Worm (Caenorhabditis elegans) whole organism, young adult: Measurements from ENCODE around the gene srgp-1.

Experiments
- B0261.1 ChIP-seq: sonication (generic microtip); optimal IDR thresholded peaks from 2 replicates; lab custom pipeline; 2016; ENCODE audit warnings: mild to moderate bottlenecking, missing genetic modification characterization, moderate library complexity, missing compliant biosample characterization
- C06A6.2 ChIP-seq: fragments of 200-800 bp; sonication (Bioruptor generic); conservative IDR thresholded peaks from 2 replicates; pipeline ENCODE4 v1.3.6; 2022; ENCODE audit warnings: missing genetic modification characterization, missing compliant biosample characterization
- F22D6.2 ChIP-seq: sonication (generic microtip); optimal IDR thresholded peaks from 2 replicates; lab custom pipeline; 2016; ENCODE audit warnings: mild to moderate bottlenecking, missing genetic modification characterization, missing compliant biosample characterization
- F39B2.1 ChIP-seq: fragments of 200-800 bp; sonication (Bioruptor generic); IDR thresholded peaks from 2 replicates; pipeline ENCODE4 v1.3.6; 2022; ENCODE audit warnings: missing genetic modification reagents, missing genetic modification characterization, missing compliant biosample characterization
- F49E8.2 ChIP-seq: sonication (generic microtip); optimal IDR thresholded peaks from 3 replicates; lab custom pipeline; 2017; ENCODE audit warnings: missing genetic modification characterization, mild to moderate bottlenecking, missing compliant biosample characterization, antibody characterized with exemption, moderate library complexity; ENCODE audit not compliant: insufficient read depth
- F57C9.4 ChIP-seq: sonication (generic microtip); optimal IDR thresholded peaks from 2 replicates; lab custom pipeline; 2017; ENCODE audit warnings: mild to moderate bottlenecking, missing genetic modification characterization, missing compliant biosample characterization
- K12H6.12 ChIP-seq: fragments of 200-800 bp; sonication (Bioruptor generic); optimal IDR thresholded peaks from 2 replicates; lab custom pipeline; 2018; ENCODE audit warnings: mild to moderate bottlenecking, missing genetic modification characterization, missing compliant biosample characterization
- T07F8.4 ChIP-seq: sonication (generic microtip); optimal IDR thresholded peaks from 2 replicates; lab custom pipeline; 2016; ENCODE audit warnings: mild to moderate bottlenecking, missing genetic modification characterization, moderate library complexity, missing compliant biosample characterization
- T26A5.8 ChIP-seq: sonication (generic microtip); optimal IDR thresholded peaks from 2 replicates; lab custom pipeline; 2016; ENCODE audit warnings: missing genetic modification characterization, missing compliant biosample characterization
- Y53G8AR.9 ChIP-seq: fragments of 200-800 bp; sonication (Bioruptor generic); conservative IDR thresholded peaks from 2 replicates; pipeline ENCODE4 v1.3.6; 2022; ENCODE audit warnings: missing genetic modification reagents, missing genetic modification characterization, missing compliant biosample characterization
- Y56A3A.18 ChIP-seq: fragments of 200-800 bp; sonication (Bioruptor generic); IDR thresholded peaks from 2 replicates; pipeline ENCODE4 v1.3.6; 2022; ENCODE audit warnings: missing genetic modification reagents, missing genetic modification characterization, missing compliant biosample characterization
- ZK185.1 ChIP-seq: sonication (generic microtip); optimal IDR thresholded peaks from 2 replicates; lab custom pipeline; 2016; ENCODE audit warnings: mild to moderate bottlenecking, missing genetic modification characterization, missing compliant biosample characterization; ENCODE audit not compliant: poor library complexity, severe bottlenecking
- ama-1 ChIP-seq, 3 experiments: fragments of 150-350 bp in 1 of 3; sonication (generic microtip) in 2 of 3; optimal IDR thresholded peaks; 2 replicates each; lab custom pipeline; 2014 to 2018; ENCODE audit warnings: missing biosample characterization in 2 of 3, missing genetic modification characterization in 2 of 3, missing genetic modification reagents in 2 of 3
- aptf-2 ChIP-seq: fragments of 200-800 bp; sonication (Bioruptor generic); conservative IDR thresholded peaks from 2 replicates; pipeline ENCODE4 v1.3.6; 2022; ENCODE audit warnings: missing genetic modification reagents, missing genetic modification characterization, missing compliant biosample characterization
- attf-5 ChIP-seq: fragments of 200-800 bp; sonication (Bioruptor generic); optimal IDR thresholded peaks from 2 replicates; lab custom pipeline; 2018; ENCODE audit warnings: mild to moderate bottlenecking, missing genetic modification characterization, missing compliant biosample characterization
- bed-2 ChIP-seq: fragments of 200-800 bp; sonication (Bioruptor generic); IDR thresholded peaks from 2 replicates; pipeline ENCODE4 v1.3.6; 2022; ENCODE audit warnings: missing genetic modification reagents, missing genetic modification characterization, missing compliant biosample characterization
- ccch-3 ChIP-seq: fragments of 200-800 bp; sonication (Bioruptor generic); optimal IDR thresholded peaks from 2 replicates; lab custom pipeline; 2018; ENCODE audit warnings: mild to moderate bottlenecking, missing genetic modification characterization, missing compliant biosample characterization
- chd-7 ChIP-seq: sonication (generic microtip); optimal IDR thresholded peaks from 2 replicates; lab custom pipeline; 2016; ENCODE audit warnings: mild to moderate bottlenecking, missing genetic modification characterization, moderate library complexity, missing compliant biosample characterization
- efl-1 ChIP-seq: fragments of 150-350 bp; optimal IDR thresholded peaks from 2 replicates; lab custom pipeline; 2014; ENCODE audit warnings: missing biosample characterization, missing genetic modification reagents, missing genetic modification characterization
- egl-18 ChIP-seq: fragments of 200-800 bp; sonication (Bioruptor generic); IDR thresholded peaks from 2 replicates; pipeline ENCODE4 v1.3.6; 2022; ENCODE audit warnings: missing genetic modification reagents, missing genetic modification characterization, missing compliant biosample characterization
- egl-44 ChIP-seq: fragments of 200-800 bp; sonication (Bioruptor generic); IDR thresholded peaks from 2 replicates; pipeline ENCODE4 v1.3.6; 2022; ENCODE audit warnings: missing genetic modification reagents, missing genetic modification characterization, missing compliant biosample characterization
- egrh-3 ChIP-seq: fragments of 200-800 bp; sonication (Bioruptor generic); IDR thresholded peaks from 2 replicates; pipeline ENCODE4 v1.3.6; 2022; ENCODE audit warnings: missing genetic modification reagents, missing genetic modification characterization, missing compliant biosample characterization
- hlh-12 ChIP-seq: sonication (generic microtip); optimal IDR thresholded peaks from 2 replicates; lab custom pipeline; 2016; ENCODE audit warnings: missing genetic modification characterization, missing compliant biosample characterization
- hlh-26 ChIP-seq: fragments of 200-800 bp; sonication (Bioruptor generic); conservative IDR thresholded peaks from 2 replicates; pipeline ENCODE4 v1.3.6; 2022; ENCODE audit warnings: missing genetic modification reagents, missing genetic modification characterization, missing compliant biosample characterization
- hmg-1.2 ChIP-seq: fragments of 200-800 bp; sonication (Bioruptor generic); IDR thresholded peaks from 2 replicates; pipeline ENCODE4 v1.3.6; 2022; ENCODE audit warnings: missing genetic modification reagents, missing genetic modification characterization, missing compliant biosample characterization
- hmg-20 ChIP-seq: fragments of 200-800 bp; sonication (Bioruptor generic); IDR thresholded peaks from 2 replicates; pipeline ENCODE4 v1.3.6; 2022; ENCODE audit warnings: missing genetic modification reagents, missing genetic modification characterization, missing compliant biosample characterization
- let-526 ChIP-seq: fragments of 200-800 bp; sonication (Bioruptor generic); IDR thresholded peaks from 2 replicates; pipeline ENCODE4 v1.3.6; 2022; ENCODE audit warnings: missing genetic modification reagents, missing genetic modification characterization, missing compliant biosample characterization
- lin-40 ChIP-seq: sonication (generic microtip); optimal IDR thresholded peaks from 2 replicates; lab custom pipeline; 2016; ENCODE audit warnings: missing genetic modification characterization, mild to moderate bottlenecking, missing compliant biosample characterization, missing genotype, missing genetic modification reagents
- lin-54 ChIP-seq: fragments of 200-800 bp; sonication (Bioruptor generic); optimal IDR thresholded peaks from 2 replicates; lab custom pipeline; 2018; ENCODE audit warnings: mild to moderate bottlenecking, missing genetic modification characterization, missing compliant biosample characterization
- lsl-1 ChIP-seq: fragments of 200-800 bp; sonication (Bioruptor generic); optimal IDR thresholded peaks from 2 replicates; lab custom pipeline; 2018; ENCODE audit warnings: mild to moderate bottlenecking, missing genetic modification characterization, moderate library complexity, missing compliant biosample characterization
- madf-10 ChIP-seq: sonication (generic microtip); optimal IDR thresholded peaks from 2 replicates; lab custom pipeline; 2016; ENCODE audit warnings: mild to moderate bottlenecking, missing genetic modification characterization, missing compliant biosample characterization
- madf-3 ChIP-seq: fragments of 200-800 bp; sonication (Bioruptor generic); IDR thresholded peaks from 2 replicates; pipeline ENCODE4 v1.3.6; 2022; ENCODE audit warnings: missing genetic modification reagents, missing genetic modification characterization, missing compliant biosample characterization
- mel-28 ChIP-seq: sonication (generic microtip); optimal IDR thresholded peaks from 2 replicates; lab custom pipeline; 2016; ENCODE audit warnings: borderline replicate concordance, mild to moderate bottlenecking, missing genetic modification characterization, missing compliant biosample characterization
- nhr-179 ChIP-seq: sonication (generic microtip); optimal IDR thresholded peaks from 2 replicates; lab custom pipeline; 2016; ENCODE audit warnings: mild to moderate bottlenecking, missing genetic modification characterization, missing compliant biosample characterization
- rec-8 ChIP-seq, 2 experiments: sonication (generic microtip); optimal IDR thresholded peaks; 2 replicates each; lab custom pipeline; 2016; ENCODE audit warnings: mild to moderate bottlenecking in 2 of 2, missing genetic modification characterization in 2 of 2, missing genetic modification reagents in 2 of 2, missing genotype in 2 of 2, missing biosample characterization in 1 of 2, missing compliant biosample characterization in 1 of 2, moderate library complexity in 1 of 2
- rpc-1 ChIP-seq, 2 experiments: fragments of 150-350 bp in 1 of 2; sonication (generic microtip) in 1 of 2; optimal IDR thresholded peaks; 2 replicates each; lab custom pipeline; 2014 to 2018; ENCODE audit warnings: missing biosample characterization in 1 of 2, missing genetic modification characterization in 1 of 2, missing genetic modification reagents in 1 of 2, missing genotype in 1 of 2
- sdz-38 ChIP-seq: sonication (generic microtip); optimal IDR thresholded peaks from 2 replicates; lab custom pipeline; 2016; ENCODE audit warnings: missing genotype, missing genetic modification characterization, missing compliant biosample characterization
- sea-2 ChIP-seq: fragments of 200-800 bp; sonication (Bioruptor generic); IDR thresholded peaks from 2 replicates; pipeline ENCODE4 v1.3.6; 2022; ENCODE audit warnings: missing genetic modification characterization, missing compliant biosample characterization
- snpc-1.1 ChIP-seq: sonication (generic microtip); optimal IDR thresholded peaks from 2 replicates; lab custom pipeline; 2017; ENCODE audit warnings: missing genetic modification characterization, mild to moderate bottlenecking, missing compliant biosample characterization, antibody characterized with exemption, moderate library complexity, missing genotype, missing genetic modification reagents; ENCODE audit not compliant: insufficient read depth
- snpc-1.3 ChIP-seq: sonication (generic microtip); optimal IDR thresholded peaks from 2 replicates; lab custom pipeline; 2017; ENCODE audit warnings: missing genetic modification characterization, mild to moderate bottlenecking, missing compliant biosample characterization, antibody characterized with exemption, moderate library complexity, missing genotype, missing genetic modification reagents; ENCODE audit not compliant: insufficient read depth
- snpc-4 ChIP-seq, 5 experiments: fragments of 150-350 bp in 1 of 5; sonication (generic microtip) in 4 of 5; optimal IDR thresholded peaks; 2 replicates each; lab custom pipeline; 2014 to 2018; ENCODE audit warnings: missing genetic modification characterization in 5 of 5, missing biosample characterization in 3 of 5, antibody characterized with exemption in 2 of 5, mild to moderate bottlenecking in 2 of 5, missing compliant biosample characterization in 2 of 5, missing genotype in 2 of 5, moderate library complexity in 2 of 5, missing genetic modification reagents in 1 of 5
- tbp1 ChIP-seq: fragments of 200-800 bp; sonication (Bioruptor generic); optimal IDR thresholded peaks from 2 replicates; lab custom pipeline; 2018; ENCODE audit warnings: mild to moderate bottlenecking, missing genetic modification characterization, missing compliant biosample characterization
- tbx-9 ChIP-seq: sonication (generic microtip); optimal IDR thresholded peaks from 2 replicates; lab custom pipeline; 2016; ENCODE audit warnings: borderline replicate concordance, missing genetic modification characterization, inconsistent platforms, missing compliant biosample characterization
- xnd-1 ChIP-seq: sonication (generic microtip); optimal IDR thresholded peaks from 2 replicates; lab custom pipeline; 2016; ENCODE audit warnings: missing genotype, missing genetic modification reagents, missing genetic modification characterization, missing compliant biosample characterization
- ztf-18 ChIP-seq: sonication (generic microtip); optimal IDR thresholded peaks from 2 replicates; lab custom pipeline; 2016; ENCODE audit warnings: missing genotype, mild to moderate bottlenecking, missing genetic modification characterization, missing compliant biosample characterization

Gene srgp-1

ce11 chrIV:11601721-11602405 is 31.6 kb downstream of the srgp-1 start (continued):
- TF ChIP-seq lin-54 (GFP tag; lab: Kevin White, UChicago) (peak; percentile 36), ccch-3 (GFP tag; lab: Kevin White, UChicago) (no peak), ZK185.1 (tag; lab: Kevin White, UChicago) (peak; percentile 62), B0261.1 (tag; lab: Kevin White, UChicago) (no peak), egl-44 (GFP tag; lab: Robert Waterston, UW) (no peak), snpc-1.1 (tag; lab: Kevin White, UChicago) (no peak), F39B2.1 (GFP tag; lab: Robert Waterston, UW) (no peak), rpc-1 (optimal IDR thresholded peaks at IDR 0.05; lab: Kevin White, UChicago) (peak; percentile 1), rpc-1 (tag; optimal IDR thresholded peaks at IDR 0.05; lab: Kevin White, UChicago) (peak; percentile 3), tbx-9 (no peak), snpc-1.3 (tag; lab: Kevin White, UChicago) (peak; percentile 79), F57C9.4 (no peak), C06A6.2 (no peak), nhr-179 (no peak), Y56A3A.18 (GFP tag; lab: Robert Waterston, UW) (no peak), chd-7 (tag; lab: Kevin White, UChicago) (peak; percentile 5), egl-18 (GFP tag; lab: Robert Waterston, UW) (no peak), Y53G8AR.9 (GFP tag; lab: Robert Waterston, UW) (peak; percentile 35; the same call in 1 of the 2 replicates), attf-5 (GFP tag; lab: Kevin White, UChicago) (peak; percentile 30), lsl-1 (GFP tag; lab: Kevin White, UChicago) (peak; percentile 69), hmg-20 (GFP tag; lab: Robert Waterston, UW) (0 out of 2 replicates have a peak, but pooled peaks have one; percentile 32), tbp1 (GFP tag; lab: Kevin White, UChicago) (peak; percentile 60), madf-3 (GFP tag; lab: Robert Waterston, UW) (peak; percentile 74; the same call in 1 of the 2 replicates), xnd-1 (peak; percentile 24), let-526 (no peak), hlh-26 (no peak), egrh-3 (0 out of 2 replicates have a peak, but pooled peaks have one; percentile 16), aptf-2 (no peak), ztf-18 (tag; lab: Kevin White, UChicago) (no peak), F22D6.2 (no peak), hmg-1.2 (GFP tag; lab: Robert Waterston, UW) (peak; percentile 76), bed-2 (GFP tag; lab: Robert Waterston, UW) (no peak), hlh-12 (tag; lab: Kevin White, UChicago) (no peak), sea-2 (GFP tag; lab: Robert Waterston, UW) (no peak), madf-10 (tag; lab: Kevin White, UChicago) (peak; percentile 11), T07F8.4 (no peak), rec-8 (tag; optimal IDR thresholded peaks at IDR 0.05; lab: Kevin White, UChicago) (peak in 1 of 2 experiments; percentile 21), K12H6.12 (peak; percentile 15), ama-1 (optimal IDR thresholded peaks at IDR 0.05; lab: Kevin White, UChicago) (no peak), ama-1 (GFP tag; optimal IDR thresholded peaks at IDR 0.05; lab: Kevin White, UChicago) (peak; percentile 47 to 51), snpc-4 (GFP tag; optimal IDR thresholded peaks at IDR 0.05; lab: Kevin White, UChicago) (no peak), snpc-4 (tag; optimal IDR thresholded peaks at IDR 0.05; lab: Kevin White, UChicago) (peak; percentile 25 to 57 (median 36)), sdz-38 (tag; lab: Kevin White, UChicago) (no peak), T26A5.8 (tag; lab: Kevin White, UChicago) (no peak), lin-40 (tag; lab: Kevin White, UChicago) (peak; percentile 49), F49E8.2 (tag; lab: Kevin White, UChicago) (peak; percentile 78), mel-28 (tag; lab: Kevin White, UChicago) (no peak), efl-1 (GFP tag; lab: Kevin White, UChicago) (no peak)
